Fruit fly (Drosophila melanogaster) whole organism, embryonic: ENCODE data around the gene CG10222.

Source experiments
- Atf-2 ChIP-seq: fragments of 200-800 bp; sonication (Bioruptor generic); optimal IDR thresholded peaks from 2 replicates; lab custom pipeline; 2016; ENCODE audit warnings: missing biosample characterization, missing genetic modification characterization
- B-H2 ChIP-seq: fragments of 200-800 bp; sonication (Bioruptor generic); optimal IDR thresholded peaks from 2 replicates; lab custom pipeline; 2018; ENCODE audit warnings: missing biosample characterization, mild to moderate bottlenecking, missing genetic modification characterization
- CG10654 ChIP-seq: fragments of 200-800 bp; sonication (Bioruptor generic); optimal IDR thresholded peaks from 2 replicates; lab custom pipeline; 2016; ENCODE audit warnings: missing biosample characterization, missing genetic modification characterization
- CG12236 ChIP-seq: fragments of 200-800 bp; sonication (Bioruptor generic); optimal IDR thresholded peaks from 2 replicates; lab custom pipeline; 2016; ENCODE audit warnings: missing biosample characterization, missing genetic modification characterization
- CG1602 ChIP-seq: fragments of 200-800 bp; sonication (Bioruptor generic); optimal IDR thresholded peaks from 3 replicates; lab custom pipeline; 2016; ENCODE audit warnings: missing biosample characterization, missing genetic modification characterization
- CG17186 ChIP-seq: fragments of 200-800 bp; sonication (Bioruptor generic); optimal IDR thresholded peaks from 3 replicates; lab custom pipeline; 2017; ENCODE audit warnings: missing biosample characterization, missing genetic modification reagents, missing genetic modification characterization
- CG17361 ChIP-seq: fragments of 200-800 bp; sonication (Bioruptor generic); IDR thresholded peaks from 3 replicates; pipeline ENCODE4 v1.3.6; 2022; ENCODE audit warnings: missing biosample characterization, missing genetic modification characterization
- CG17829 ChIP-seq: fragments of 200-800 bp; optimal IDR thresholded peaks from 2 replicates; lab custom pipeline; 2019; ENCODE audit warnings: missing biosample characterization, mild to moderate bottlenecking, missing genetic modification characterization, moderate library complexity
- CG3065 ChIP-seq: fragments of 200-800 bp; sonication (Bioruptor generic); optimal IDR thresholded peaks from 2 replicates; lab custom pipeline; 2016; ENCODE audit warnings: missing biosample characterization, missing genetic modification characterization
- CG34376 ChIP-seq: fragments of 200-800 bp; sonication (Bioruptor generic); optimal IDR thresholded peaks from 2 replicates; lab custom pipeline; 2018; ENCODE audit warnings: missing biosample characterization, mild to moderate bottlenecking, missing genetic modification characterization
- CG4820 ChIP-seq: fragments of 200-800 bp; sonication (Bioruptor generic); optimal IDR thresholded peaks from 3 replicates; lab custom pipeline; 2016; ENCODE audit warnings: missing biosample characterization, missing genetic modification characterization
- CG6854 ChIP-seq: fragments of 200-800 bp; sonication (Bioruptor generic); optimal IDR thresholded peaks from 3 replicates; lab custom pipeline; 2017; ENCODE audit warnings: missing biosample characterization, mild to moderate bottlenecking, missing genetic modification characterization
- CG7928 ChIP-seq: fragments of 200-800 bp; sonication (Bioruptor generic); optimal IDR thresholded peaks from 2 replicates; lab custom pipeline; 2017; ENCODE audit warnings: missing biosample characterization, mild to moderate bottlenecking, missing genetic modification characterization
- CG8281 ChIP-seq: fragments of 200-800 bp; sonication (Bioruptor generic); optimal IDR thresholded peaks from 2 replicates; lab custom pipeline; 2018; ENCODE audit warnings: missing biosample characterization, mild to moderate bottlenecking, missing genetic modification characterization, moderate library complexity
- CHES-1-like ChIP-seq: fragments of 200-800 bp; sonication (Bioruptor generic); optimal IDR thresholded peaks from 2 replicates; lab custom pipeline; 2016; ENCODE audit warnings: missing biosample characterization, missing genetic modification characterization
- Camta ChIP-seq: fragments of 200-800 bp; sonication (Bioruptor generic); optimal IDR thresholded peaks from 2 replicates; lab custom pipeline; 2016; ENCODE audit warnings: missing biosample characterization, missing genetic modification characterization
- Chrac-16 ChIP-seq: fragments of 200-800 bp; sonication (Bioruptor generic); optimal IDR thresholded peaks from 3 replicates; lab custom pipeline; 2016; ENCODE audit warnings: missing biosample characterization, missing genetic modification characterization
- CoRest ChIP-seq: fragments of 200-800 bp; sonication (Bioruptor generic); optimal IDR thresholded peaks from 3 replicates; lab custom pipeline; 2018; ENCODE audit warnings: missing biosample characterization, mild to moderate bottlenecking, missing genetic modification characterization, moderate library complexity
- Dip3 ChIP-seq: fragments of 200-800 bp; sonication (Bioruptor generic); optimal IDR thresholded peaks from 3 replicates; lab custom pipeline; 2016; ENCODE audit warnings: missing biosample characterization, missing genetic modification characterization
- Drgx ChIP-seq: fragments of 200-800 bp; sonication (Bioruptor generic); IDR thresholded peaks from 2 replicates; pipeline ENCODE4 v1.3.6; 2022; ENCODE audit warnings: missing biosample characterization, missing genetic modification characterization
- Fer3 ChIP-seq: fragments of 200-800 bp; sonication (Bioruptor generic); optimal IDR thresholded peaks from 2 replicates; lab custom pipeline; 2018; ENCODE audit warnings: missing biosample characterization, mild to moderate bottlenecking, missing genetic modification characterization, moderate library complexity
- H2.0 ChIP-seq: fragments of 200-800 bp; sonication (Bioruptor generic); IDR thresholded peaks from 2 replicates; pipeline ENCODE4 v1.3.6; 2022; ENCODE audit warnings: missing biosample characterization, missing genetic modification characterization
- Hey ChIP-seq: fragments of 200-800 bp; sonication (Bioruptor generic); optimal IDR thresholded peaks from 3 replicates; lab custom pipeline; 2018; ENCODE audit warnings: missing biosample characterization, mild to moderate bottlenecking, missing genetic modification characterization
- Hmx ChIP-seq: fragments of 200-800 bp; sonication (Bioruptor generic); optimal IDR thresholded peaks from 2 replicates; lab custom pipeline; 2016; ENCODE audit warnings: missing biosample characterization, missing genetic modification characterization
- Hr3 ChIP-seq: fragments of 200-800 bp; sonication (Bioruptor generic); optimal IDR thresholded peaks from 3 replicates; lab custom pipeline; 2016; ENCODE audit warnings: missing biosample characterization, missing genetic modification characterization
- Jarid2 ChIP-seq: fragments of 200-800 bp; sonication (Bioruptor generic); optimal IDR thresholded peaks from 3 replicates; lab custom pipeline; 2017; ENCODE audit warnings: mild to moderate bottlenecking, missing biosample characterization, missing genetic modification reagents, missing genetic modification characterization
- Lpt ChIP-seq: fragments of >200 bp; optimal IDR thresholded peaks from 2 replicates; lab custom pipeline; 2018; ENCODE audit warnings: missing biosample characterization, missing genetic modification characterization
- MESR4 ChIP-seq: fragments of 200-800 bp; sonication (Bioruptor generic); optimal IDR thresholded peaks from 2 replicates; lab custom pipeline; 2018; ENCODE audit warnings: missing biosample characterization, mild to moderate bottlenecking, missing genetic modification characterization, moderate library complexity
- Max ChIP-seq: fragments of 200-800 bp; sonication (Bioruptor generic); optimal IDR thresholded peaks from 2 replicates; lab custom pipeline; 2016; ENCODE audit warnings: missing biosample characterization, mild to moderate bottlenecking, missing genetic modification characterization
- NC2α ChIP-seq: fragments of 200-800 bp; sonication (Bioruptor generic); optimal IDR thresholded peaks from 2 replicates; lab custom pipeline; 2016; ENCODE audit warnings: missing biosample characterization, missing genetic modification characterization
- Nf-YB ChIP-seq: fragments of 200-800 bp; sonication (Bioruptor generic); optimal IDR thresholded peaks from 3 replicates; lab custom pipeline; 2019; ENCODE audit warnings: missing biosample characterization, mild to moderate bottlenecking, missing genetic modification characterization, moderate library complexity
- Sin3A ChIP-seq: fragments of >200 bp; optimal IDR thresholded peaks from 2 replicates; lab custom pipeline; 2018
- Sry-δ ChIP-seq: fragments of 200-800 bp; sonication (Bioruptor generic); optimal IDR thresholded peaks from 2 replicates; lab custom pipeline; 2016; ENCODE audit warnings: missing biosample characterization, missing genetic modification characterization
- Usf ChIP-seq: fragments of 200-800 bp; sonication (Bioruptor generic); optimal IDR thresholded peaks from 2 replicates; lab custom pipeline; 2017; ENCODE audit warnings: missing genotype, missing biosample characterization, missing genetic modification characterization
- Vsx1 ChIP-seq: fragments of 200-800 bp; sonication (Bioruptor generic); optimal IDR thresholded peaks from 2 replicates; lab custom pipeline; 2017; ENCODE audit warnings: missing biosample characterization, mild to moderate bottlenecking, missing genetic modification characterization, missing genetic modification reagents
- az2 ChIP-seq: fragments of 200-800 bp; sonication (Bioruptor generic); optimal IDR thresholded peaks from 3 replicates; lab custom pipeline; 2016; ENCODE audit warnings: missing biosample characterization, missing genetic modification characterization
- cas ChIP-seq: fragments of 200-800 bp; sonication (Bioruptor generic); IDR thresholded peaks from 2 replicates; pipeline ENCODE4 v1.3.6; 2022; ENCODE audit warnings: missing biosample characterization, missing genetic modification characterization
- ci ChIP-seq: fragments of 200-800 bp; sonication (Bioruptor generic); IDR thresholded peaks from 3 replicates; pipeline ENCODE4 v1.3.6; 2022; ENCODE audit warnings: missing biosample characterization, missing genetic modification characterization
- crc ChIP-seq: fragments of 200-800 bp; sonication (Bioruptor generic); optimal IDR thresholded peaks from 2 replicates; lab custom pipeline; 2016; ENCODE audit warnings: missing biosample characterization, missing genetic modification characterization
- dmrt11E ChIP-seq: fragments of 200-800 bp; sonication (Bioruptor generic); optimal IDR thresholded peaks from 3 replicates; lab custom pipeline; 2018; ENCODE audit warnings: missing biosample characterization, mild to moderate bottlenecking, missing genetic modification characterization, moderate library complexity
- dpn ChIP-seq, 2 experiments: fragments of 200-800 bp; sonication (Bioruptor generic); optimal IDR thresholded peaks; 3 replicates each; lab custom pipeline; 2016; ENCODE audit warnings: missing biosample characterization in 2 of 2, missing genetic modification characterization in 2 of 2
- eve ChIP-seq, 2 experiments: fragments of >200 bp; optimal IDR thresholded peaks; 2 replicates each; lab custom pipeline; 2017; ENCODE audit warnings: missing biosample characterization in 2 of 2, missing genetic modification characterization in 2 of 2
- ftz-f1 ChIP-seq: fragments of 200-800 bp; sonication (Bioruptor generic); optimal IDR thresholded peaks from 2 replicates; lab custom pipeline; 2016; ENCODE audit warnings: missing biosample characterization, missing genetic modification characterization
- gcm2 ChIP-seq: fragments of 200-800 bp; sonication (Bioruptor generic); optimal IDR thresholded peaks from 2 replicates; lab custom pipeline; 2016; ENCODE audit warnings: missing biosample characterization, missing genetic modification characterization
- her ChIP-seq: fragments of 200-800 bp; sonication (Bioruptor generic); optimal IDR thresholded peaks from 2 replicates; lab custom pipeline; 2016; ENCODE audit warnings: missing biosample characterization, missing genetic modification characterization
- insv ChIP-seq, 2 experiments: fragments of 200-800 bp; sonication (Bioruptor generic); optimal IDR thresholded peaks; 3 replicates each; lab custom pipeline; 2016 to 2018; ENCODE audit warnings: missing biosample characterization in 2 of 2, missing genetic modification characterization in 2 of 2
- maf-S ChIP-seq: fragments of 200-800 bp; sonication (Bioruptor generic); optimal IDR thresholded peaks from 2 replicates; lab custom pipeline; 2016; ENCODE audit warnings: missing biosample characterization, missing genetic modification characterization
- org-1 ChIP-seq: fragments of 200-800 bp; sonication (Bioruptor generic); optimal IDR thresholded peaks from 2 replicates; lab custom pipeline; 2017; ENCODE audit warnings: missing biosample characterization, missing genetic modification characterization
- sc ChIP-seq, 3 experiments: fragments of >200 bp in 2 of 3; fragments of 200-800 bp in 1 of 3; sonication (Bioruptor generic) in 1 of 3; optimal IDR thresholded peaks; 2 replicates in 2 of 3; 3 replicates in 1 of 3; lab custom pipeline; 2017; ENCODE audit warnings: mild to moderate bottlenecking in 1 of 3, missing biosample characterization in 1 of 3, missing genetic modification characterization in 1 of 3, missing genetic modification reagents in 1 of 3
- slou ChIP-seq: fragments of 200-800 bp; sonication (Bioruptor generic); optimal IDR thresholded peaks from 3 replicates; lab custom pipeline; 2016; ENCODE audit warnings: missing biosample characterization, missing genetic modification characterization
- usp ChIP-seq: fragments of >200 bp; optimal IDR thresholded peaks from 2 replicates; lab custom pipeline; 2017; ENCODE audit warnings: missing biosample characterization, missing genetic modification characterization
- vvl ChIP-seq: fragments of 200-800 bp; sonication (Bioruptor generic); IDR thresholded peaks from 2 replicates; pipeline ENCODE4 v1.3.6; 2022; ENCODE audit warnings: missing biosample characterization, missing genetic modification characterization
- zfh1 ChIP-seq: fragments of 200-800 bp; sonication (Bioruptor generic); IDR thresholded peaks from 3 replicates; pipeline ENCODE4 v1.3.6; 2022; ENCODE audit warnings: missing biosample characterization, missing genetic modification characterization

Gene CG10222

DNA sequence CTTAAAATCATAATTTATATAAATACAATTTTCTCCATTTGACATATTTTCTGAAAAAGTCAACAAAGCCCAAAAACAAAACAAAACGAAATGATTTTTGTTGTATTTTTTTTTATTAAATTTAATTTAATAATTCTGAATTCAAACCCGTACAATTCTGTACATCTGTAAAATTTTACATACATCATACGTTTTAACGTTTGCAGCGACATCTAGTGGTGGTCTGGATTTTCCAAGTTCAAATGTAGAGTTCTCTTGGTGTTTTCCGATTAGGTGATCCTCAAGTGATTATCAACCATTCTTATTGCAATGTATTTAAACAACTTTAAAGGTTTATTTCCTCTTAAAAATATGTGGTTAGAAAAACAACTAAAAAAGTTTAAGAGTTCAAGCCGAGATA, 1.3 kb downstream of the CG10222 start (continued):
- TF ChIP-seq cas (no peak), maf-S (GFP tag; lab: Kevin White, UChicago) (no peak), crc (GFP tag; lab: Kevin White, UChicago) (no peak), Fer3 (no peak), Atf-2 (GFP tag; lab: Kevin White, UChicago) (no peak), CG17186 (no peak), CG12236 (no peak), eve (GFP tag; optimal IDR thresholded peaks at IDR 0.05; lab: Kevin White, UChicago) (no peak), Hmx (GFP tag; lab: Kevin White, UChicago) (no peak), Sry-δ (peak; percentile 7), dmrt11E (tag; lab: Kevin White, UChicago) (peak; percentile 19), Drgx (GFP tag; lab: Robert Waterston, UW) (no peak), Camta (GFP tag; lab: Kevin White, UChicago) (peak; percentile 21), Lpt (no peak), Chrac-16 (peak; percentile 66), CG17361 (GFP tag; lab: Robert Waterston, UW) (peak; percentile 42; the same call in 2 of the 3 replicates), CG3065 (GFP tag; lab: Kevin White, UChicago) (no peak), usp (GFP tag; lab: Kevin White, UChicago) (no peak), CG8281 (tag; lab: Kevin White, UChicago) (no peak), CG6854 (GFP tag; lab: Kevin White, UChicago) (no peak), ci (GFP tag; lab: Robert Waterston, UW) (no peak; the same call in 2 of the 3 replicates), zfh1 (GFP tag; lab: Robert Waterston, UW) (peak; percentile 15; the same call in 1 of the 3 replicates), H2.0 (GFP tag; lab: Robert Waterston, UW) (no peak), ftz-f1 (no peak), CG17829 (peak; percentile 73), NC2α (GFP tag; lab: Kevin White, UChicago) (no peak), B-H2 (no peak), MESR4 (GFP tag; lab: Kevin White, UChicago) (no peak), Hey (tag; lab: Kevin White, UChicago) (no peak), gcm2 (no peak), CoRest (tag; lab: Kevin White, UChicago) (peak; percentile 59), dpn (GFP tag; optimal IDR thresholded peaks at IDR 0.05; lab: Kevin White, UChicago) (peak; percentile 24 to 63), sc (optimal IDR thresholded peaks at IDR 0.05; lab: Kevin White, UChicago) (no peak), sc (GFP tag; optimal IDR thresholded peaks at IDR 0.05; lab: Kevin White, UChicago) (no peak), Jarid2 (GFP tag; lab: Kevin White, UChicago) (peak; percentile 34), CG1602 (GFP tag; lab: Kevin White, UChicago) (peak; percentile 43), Max (GFP tag; lab: Kevin White, UChicago) (no peak), her (GFP tag; lab: Kevin White, UChicago) (no peak), az2 (GFP tag; lab: Kevin White, UChicago) (peak; percentile 40), insv (GFP tag; optimal IDR thresholded peaks at IDR 0.05; lab: Kevin White, UChicago) (peak in 1 of 2 experiments; percentile 99), CG7928 (GFP tag; lab: Kevin White, UChicago) (no peak), Vsx1 (GFP tag; lab: Kevin White, UChicago) (peak; percentile 8), CHES-1-like (GFP tag; lab: Kevin White, UChicago) (no peak), Usf (GFP tag; lab: Kevin White, UChicago) (no peak), CG10654 (peak; percentile 33), Sin3A (lab: Kevin White, UChicago) (no peak), org-1 (GFP tag; lab: Kevin White, UChicago) (no peak), CG34376 (GFP tag; lab: Kevin White, UChicago) (no peak), CG4820 (GFP tag; lab: Kevin White, UChicago) (peak; percentile 41), Hr3 (GFP tag; lab: Kevin White, UChicago) (peak; percentile 33), Nf-YB (GFP tag; lab: Kevin White, UChicago) (no peak), vvl (GFP tag; lab: Robert Waterston, UW) (peak; percentile 37), Dip3 (GFP tag; lab: Kevin White, UChicago) (peak; percentile 14), slou (GFP tag; lab: Kevin White, UChicago) (no peak)
